ENCODE assay signal across 4 worm cellular contexts in genomic region chrV:19337333-19337732, ce11.
TF ChIP-seq lines count a peak whose summit lies in the region.

No protein-coding gene starts in this region.

TF ChIP-seq in whole organism, L3 larva, 47 proteins besides CTCF, POLR2A, EP300 and RAD21:
- TF ChIP-seq jun-1 (tag; optimal IDR thresholded peaks at IDR 0.05; lab: Kevin White, UChicago) (no peak), ztf-4 (tag; optimal IDR thresholded peaks at IDR 0.05; lab: Kevin White, UChicago) (no peak), ceh-28 (tag; optimal IDR thresholded peaks at IDR 0.05; lab: Kevin White, UChicago) (peak; percentile 20)

TF ChIP-seq in whole organism, L4 larva, 104 proteins besides CTCF, POLR2A, EP300 and RAD21:
- TF ChIP-seq php-3 (GFP tag; IDR thresholded peaks at IDR 0.05; lab: Robert Waterston, UW) (no peak), F37D6.2 (tag; optimal IDR thresholded peaks at IDR 0.05; lab: Kevin White, UChicago) (no peak), ceh-28 (tag; optimal IDR thresholded peaks at IDR 0.05; lab: Kevin White, UChicago) (peak; percentile 62), lin-39 (tag; optimal IDR thresholded peaks at IDR 0.05; lab: Kevin White, UChicago) (no peak), daf-19 (GFP tag; conservative IDR thresholded peaks at IDR 0.05; lab: Robert Waterston, UW) (no peak), unc-62 (GFP tag; optimal IDR thresholded peaks at IDR 0.05 in 1 of 2; lab: Kevin White, UChicago) (no peak), unc-62 (tag; optimal IDR thresholded peaks at IDR 0.05; lab: Kevin White, UChicago) (no peak)
TF ChIP-seq in whole organism, L4 larva: peak in this region for 1.

TF ChIP-seq in whole organism, late embryonic, 69 proteins besides CTCF, POLR2A, EP300 and RAD21:
- TF ChIP-seq ceh-18 (tag; optimal IDR thresholded peaks at IDR 0.05; lab: Kevin White, UChicago), result no peak
- peak; percentile 11 for TF ChIP-seq ceh-48 (tag; optimal IDR thresholded peaks at IDR 0.05; lab: Kevin White, UChicago)

TF ChIP-seq in whole organism, midembryonic, 9 proteins besides CTCF, POLR2A, EP300 and RAD21:
- TF ChIP-seq ref-1 (GFP tag; conservative IDR thresholded peaks at IDR 0.05; lab: Robert Waterston, UW) (no peak), T22C8.4 (GFP tag; IDR thresholded peaks at IDR 0.05; lab: Robert Waterston, UW) (peak; percentile 64)
